Worm (Caenorhabditis elegans) whole organism, L4 larva: ENCODE data around the gene clec-189.

ENCODE experiments used
- aly-2 ChIP-seq: sonication (generic microtip); optimal IDR thresholded peaks from 2 replicates; lab custom pipeline; 2018; ENCODE audit warnings: missing biosample characterization, missing genetic modification characterization
- lin-1 ChIP-seq: fragments of 200-800 bp; sonication (Bioruptor generic); IDR thresholded peaks from 2 replicates; pipeline ENCODE4 v1.3.6; 2022; ENCODE audit warnings: missing genetic modification reagents, missing genetic modification characterization, missing compliant biosample characterization
- lin-13 ChIP-seq: fragments of 150-350 bp; optimal IDR thresholded peaks from 2 replicates; lab custom pipeline; 2014; ENCODE audit warnings: missing biosample characterization, missing genetic modification reagents, missing genetic modification characterization
- mdt-29 ChIP-seq: fragments of 200-800 bp; sonication (Bioruptor generic); IDR thresholded peaks from 2 replicates; pipeline ENCODE4 v1.3.6; 2022; ENCODE audit warnings: missing genetic modification reagents, missing genetic modification characterization, missing compliant biosample characterization
- unc-62 ChIP-seq, 3 experiments: fragments of 150-350 bp in 1 of 3; sonication (generic microtip); optimal IDR thresholded peaks in 2 of 3; peaks in 1 of 3; 1 replicate in 1 of 3; 2 replicates in 2 of 3; lab custom pipeline; 2014 to 2017; ENCODE audit warnings: missing biosample characterization in 3 of 3, missing genetic modification characterization in 3 of 3, missing genetic modification reagents in 3 of 3, missing genotype in 1 of 3

DNA sequence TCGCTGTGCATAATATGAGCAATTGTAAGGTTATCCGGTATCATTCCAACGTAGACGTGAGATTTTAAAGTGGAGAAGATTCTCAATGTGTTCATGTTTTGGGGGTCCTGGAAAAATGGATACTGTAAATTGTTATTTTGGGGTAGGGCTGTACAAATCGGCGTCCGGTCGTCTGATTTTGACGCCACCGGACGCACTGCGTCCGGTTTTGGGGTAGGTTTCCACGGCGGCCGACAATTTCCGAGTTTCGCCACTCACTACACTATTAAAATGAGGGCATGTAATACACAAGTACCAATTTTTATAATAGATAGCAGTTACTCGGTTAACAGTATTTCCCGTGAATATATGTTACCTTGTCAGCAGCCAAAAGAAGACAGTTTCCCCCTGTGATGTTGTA is 47.8 kb downstream of the clec-189 start:
- TF ChIP-seq mdt-29 (GFP tag; lab: Robert Waterston, UW) (no peak), lin-13 (no peak), lin-1 (GFP tag; lab: Robert Waterston, UW) (no peak), aly-2 (no peak), unc-62 (GFP tag; optimal IDR thresholded peaks at IDR 0.05 in 1 of 2; lab: Kevin White, UChicago) (no peak), unc-62 (tag; optimal IDR thresholded peaks at IDR 0.05; lab: Kevin White, UChicago) (no peak)
